Fruit fly (Drosophila melanogaster): ENCODE data around the gene CycC.

Gene CycC

DNA sequence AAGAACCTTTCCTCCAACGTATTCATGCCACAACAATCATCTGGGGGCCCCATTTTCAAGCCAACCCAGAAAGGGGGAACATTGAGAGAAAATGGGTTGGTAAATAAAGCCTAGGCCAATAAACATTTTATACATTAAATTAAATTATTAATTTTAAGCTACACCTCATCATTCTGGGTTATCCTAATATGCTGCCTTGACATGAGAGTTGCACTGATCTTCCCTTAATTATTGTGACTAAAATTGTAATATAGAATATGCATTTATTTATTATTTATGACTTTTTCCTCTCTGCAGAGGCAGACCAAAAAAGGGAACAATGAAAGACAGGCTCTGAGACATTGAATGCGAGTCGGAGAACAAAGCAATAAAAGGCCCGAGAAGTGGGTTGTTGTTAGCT, 42.2 kb downstream of the CycC start (continued):
- TF ChIP-seq CG3032 (tag; optimal IDR thresholded peaks at IDR 0.05) (peak; percentile 45), Blimp-1 (GFP tag; optimal IDR thresholded peaks at IDR 0.05) (no peak), svp (GFP tag) (no peak), Lpt (GFP tag; optimal IDR thresholded peaks at IDR 0.05) (no peak), CG11762 (GFP tag; optimal IDR thresholded peaks at IDR 0.05; ENCODE audit: insufficient read depth) (no peak), fd85E (GFP tag; optimal IDR thresholded peaks at IDR 0.05) (no peak), Sox15 (GFP tag; optimal IDR thresholded peaks at IDR 0.05) (no peak), Ets21C (GFP tag; optimal IDR thresholded peaks at IDR 0.05) (no peak), CG6808 (GFP tag; optimal IDR thresholded peaks at IDR 0.05) (peak; percentile 38), acj6 (GFP tag; optimal IDR thresholded peaks at IDR 0.05) (peak; percentile 31), CG10631 (GFP tag; optimal IDR thresholded peaks at IDR 0.05) (peak; percentile 5), Hr4 (GFP tag; optimal IDR thresholded peaks at IDR 0.05) (no peak), Eip93F (GFP tag; optimal IDR thresholded peaks at IDR 0.05) (no peak), Hr38 (GFP tag; optimal IDR thresholded peaks at IDR 0.05) (no peak), CG4318 (GFP tag; optimal IDR thresholded peaks at IDR 0.05) (peak; percentile 5), CG7368 (GFP tag; optimal IDR thresholded peaks at IDR 0.05) (no peak), spab (GFP tag; optimal IDR thresholded peaks at IDR 0.05) (peak; percentile 30), pdm3 (GFP tag; optimal IDR thresholded peaks at IDR 0.05) (peak; percentile 16), fkh (GFP tag; optimal IDR thresholded peaks at IDR 0.05) (no peak), CG11294 (GFP tag; IDR thresholded peaks at IDR 0.05) (no peak), CG34406 (GFP tag; optimal IDR thresholded peaks at IDR 0.05) (no peak)

DNA sequence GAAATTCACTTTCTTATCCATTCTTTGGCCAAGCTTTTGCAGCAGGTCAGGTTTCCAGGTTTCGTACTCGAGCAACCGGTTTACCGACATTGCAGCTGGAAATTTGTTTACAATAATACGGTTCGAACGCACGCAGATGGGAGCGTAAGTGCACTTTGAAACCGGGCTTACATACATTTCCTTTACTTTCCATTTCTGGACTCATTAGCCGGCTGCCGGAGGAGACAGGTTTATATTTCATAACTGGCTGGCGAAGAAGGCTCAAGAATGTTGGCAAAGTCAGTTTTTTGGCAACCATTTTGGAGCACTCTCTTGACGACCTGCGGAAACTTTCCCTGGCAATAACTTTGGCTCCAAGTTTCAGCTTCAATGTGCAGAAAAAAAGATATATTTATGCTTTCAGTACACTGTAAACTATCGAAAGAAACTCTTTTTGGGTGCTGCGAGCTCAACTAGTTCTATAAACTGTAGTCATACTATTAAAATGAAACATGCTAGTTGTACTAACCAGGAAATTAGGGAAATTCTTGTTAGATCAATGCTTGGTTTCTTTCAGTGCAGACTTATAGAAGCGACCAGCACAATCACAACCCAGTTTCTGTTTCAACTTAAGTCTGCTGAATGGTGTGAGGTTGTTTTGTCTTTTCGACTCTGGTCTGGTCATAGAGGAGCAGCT, 42.9 kb downstream of the CycC start:
- TF ChIP-seq achi (GFP tag; optimal IDR thresholded peaks at IDR 0.05), result peak; percentile 78
- peak; percentile 18 for TF ChIP-seq CG1621 (tag; optimal IDR thresholded peaks at IDR 0.05)
- peak; percentile 83 for TF ChIP-seq Lpt (GFP tag; optimal IDR thresholded peaks at IDR 0.05)
- peak; percentile 78 for TF ChIP-seq CG6276 (GFP tag; optimal IDR thresholded peaks at IDR 0.05)
- no peak for TF ChIP-seq Sox102F (GFP tag; optimal IDR thresholded peaks at IDR 0.05)
- TF ChIP-seq Smox (GFP tag; optimal IDR thresholded peaks at IDR 0.05), result no peak
- TF ChIP-seq CG8319 (GFP tag; optimal IDR thresholded peaks at IDR 0.05), result peak; percentile 70
- TF ChIP-seq cyc (GFP tag; optimal IDR thresholded peaks at IDR 0.05), result peak; percentile 50
- TF ChIP-seq Hr4 (GFP tag; optimal IDR thresholded peaks at IDR 0.05), result peak; percentile 92
- TF ChIP-seq CG4318 (GFP tag; optimal IDR thresholded peaks at IDR 0.05), result peak; percentile 88
- peak; percentile 67 for TF ChIP-seq CG34406 (GFP tag; optimal IDR thresholded peaks at IDR 0.05)
- peak; percentile 41 for TF ChIP-seq Hr39 (GFP tag; optimal IDR thresholded peaks at IDR 0.05)
- TF ChIP-seq Eip78C (GFP tag), result peak; percentile 94
- TF ChIP-seq spab (GFP tag; optimal IDR thresholded peaks at IDR 0.05), result peak; percentile 40
- peak; percentile 90 for TF ChIP-seq CG6163 (GFP tag; IDR thresholded peaks at IDR 0.05)
- TF ChIP-seq Hr38 (GFP tag; optimal IDR thresholded peaks at IDR 0.05), result peak; percentile 52
- peak; percentile 18 for TF ChIP-seq Met (GFP tag; optimal IDR thresholded peaks at IDR 0.05)
- no peak for TF ChIP-seq esn (GFP tag; optimal IDR thresholded peaks at IDR 0.05)
- no peak for TF ChIP-seq Ets21C (GFP tag; optimal IDR thresholded peaks at IDR 0.05)
- TF ChIP-seq CG15336 (GFP tag; IDR thresholded peaks at IDR 0.05), result peak; percentile 90
- TF ChIP-seq salr (GFP tag; optimal IDR thresholded peaks at IDR 0.05), result peak in 1 of 2 experiments; percentile 85
- peak; percentile 86 for TF ChIP-seq CG3919 (GFP tag; optimal IDR thresholded peaks at IDR 0.05)
- peak; percentile 52 for TF ChIP-seq CG8632 (GFP tag; optimal IDR thresholded peaks at IDR 0.05)
- peak; percentile 2 for TF ChIP-seq topi (GFP tag; optimal IDR thresholded peaks at IDR 0.05)
- peak; percentile 72 for TF ChIP-seq Sox14 (GFP tag; optimal IDR thresholded peaks at IDR 0.05)
- no peak for TF ChIP-seq fd85E (GFP tag; optimal IDR thresholded peaks at IDR 0.05)
- no peak for TF ChIP-seq vri (GFP tag; optimal IDR thresholded peaks at IDR 0.05)
- TF ChIP-seq CG7368 (GFP tag; optimal IDR thresholded peaks at IDR 0.05), result peak; percentile 63
- TF ChIP-seq OdsH (GFP tag; optimal IDR thresholded peaks at IDR 0.05), result peak; percentile 82
- TF ChIP-seq Blimp-1 (GFP tag; optimal IDR thresholded peaks at IDR 0.05), result peak; percentile 95
- no peak for TF ChIP-seq Eip93F (GFP tag; optimal IDR thresholded peaks at IDR 0.05)
- TF ChIP-seq CG31627 (GFP tag; optimal IDR thresholded peaks at IDR 0.05), result peak; percentile 21
- peak; percentile 58 for TF ChIP-seq Ets96B (tag; optimal IDR thresholded peaks at IDR 0.05)
- peak; percentile 57 for TF ChIP-seq CG10669 (GFP tag; optimal IDR thresholded peaks at IDR 0.05)
- peak; percentile 65 for TF ChIP-seq Eip75B (GFP tag; optimal IDR thresholded peaks at IDR 0.05)
- TF ChIP-seq CG8119 (GFP tag; IDR thresholded peaks at IDR 0.05), result peak; percentile 86
- peak; percentile 86 for TF ChIP-seq dac (GFP tag; optimal IDR thresholded peaks at IDR 0.05)
- TF ChIP-seq net (GFP tag; optimal IDR thresholded peaks at IDR 0.05), result peak; percentile 66

Data from whole organism, prepupa.